Worm (Caenorhabditis elegans) whole organism, early embryonic: ENCODE results near the gene chil-10.

Experiments used
- ceh-13 ChIP-seq: fragments of 200-800 bp; sonication (Bioruptor generic); optimal IDR thresholded peaks from 2 replicates; lab custom pipeline; 2018; ENCODE audit warnings: mild to moderate bottlenecking, missing genetic modification characterization, missing compliant biosample characterization
- flt-1 ChIP-seq: fragments of 200-800 bp; sonication (Bioruptor generic); IDR thresholded peaks from 2 replicates; pipeline ENCODE4 v1.3.6; 2022; ENCODE audit warnings: missing genetic modification characterization, missing compliant biosample characterization
- hmg-4 ChIP-seq: fragments of 200-800 bp; sonication (Bioruptor generic); optimal IDR thresholded peaks from 2 replicates; lab custom pipeline; 2018; ENCODE audit warnings: mild to moderate bottlenecking, missing genetic modification characterization, missing compliant biosample characterization
- tbx-11 ChIP-seq: fragments of 200-800 bp; sonication (Bioruptor generic); IDR thresholded peaks from 2 replicates; pipeline ENCODE4 v1.3.6; 2022; ENCODE audit warnings: missing genetic modification characterization, missing compliant biosample characterization

- TF ChIP-seq ceh-13: no peak
- no peak for TF ChIP-seq hmg-4
- TF ChIP-seq flt-1 (GFP tag; lab: Robert Waterston, UW): no peak
- no peak for TF ChIP-seq tbx-11 (GFP tag; lab: Robert Waterston, UW)
These were observed 5.5 kb downstream of the chil-10 start, which contains the start of gene ncs-1 for ce11 chrX:963171-963570.
